Worm (Caenorhabditis elegans) whole organism, midembryonic: ENCODE results near the gene cima-1.

Experiments
- T22C8.4 ChIP-seq: fragments of 200-800 bp; sonication (Bioruptor generic); IDR thresholded peaks from 2 replicates; pipeline ENCODE4 v1.3.6; 2022; ENCODE audit warnings: missing genetic modification characterization, missing compliant biosample characterization
- cog-1 ChIP-seq: sonication (generic microtip); optimal IDR thresholded peaks from 2 replicates; lab custom pipeline; 2016; ENCODE audit warnings: missing genetic modification characterization, missing compliant biosample characterization
- flt-1 ChIP-seq: fragments of 200-800 bp; sonication (Bioruptor generic); IDR thresholded peaks from 2 replicates; pipeline ENCODE4 v1.3.6; 2022; ENCODE audit warnings: missing genetic modification characterization, missing compliant biosample characterization
- klf-2 ChIP-seq: fragments of 200-800 bp; sonication (Bioruptor generic); conservative IDR thresholded peaks from 2 replicates; pipeline ENCODE4 v1.3.6; 2022; ENCODE audit warnings: missing genetic modification reagents, missing genetic modification characterization, missing compliant biosample characterization
- med-1 ChIP-seq: sonication (generic microtip); optimal IDR thresholded peaks from 2 replicates; lab custom pipeline; 2017; ENCODE audit warnings: missing genetic modification characterization, mild to moderate bottlenecking, missing compliant biosample characterization, antibody characterized with exemption, missing genetic modification reagents; ENCODE audit not compliant: insufficient read depth
- ref-1 ChIP-seq: fragments of 200-800 bp; sonication (Bioruptor generic); conservative IDR thresholded peaks from 2 replicates; pipeline ENCODE4 v1.3.6; 2022; ENCODE audit warnings: missing genetic modification reagents, missing genetic modification characterization, missing compliant biosample characterization
- tab-1 ChIP-seq: fragments of 200-800 bp; sonication (Bioruptor generic); IDR thresholded peaks from 2 replicates; pipeline ENCODE4 v1.3.6; 2022; ENCODE audit warnings: missing genetic modification characterization, missing compliant biosample characterization
- ztf-23 ChIP-seq: fragments of 200-800 bp; sonication (Bioruptor generic); IDR thresholded peaks from 2 replicates; pipeline ENCODE4 v1.3.6; 2022; ENCODE audit warnings: missing genetic modification reagents, missing genetic modification characterization, missing compliant biosample characterization
- ztf-29 ChIP-seq: fragments of 200-800 bp; sonication (Bioruptor generic); IDR thresholded peaks from 2 replicates; pipeline ENCODE4 v1.3.6; 2022; ENCODE audit warnings: missing genetic modification reagents, missing genetic modification characterization, missing compliant biosample characterization

- TF ChIP-seq flt-1 (GFP tag; lab: Robert Waterston, UW) (no peak), ztf-29 (GFP tag; lab: Robert Waterston, UW) (no peak), tab-1 (no peak), klf-2 (GFP tag; lab: Robert Waterston, UW) (no peak), med-1 (no peak), ref-1 (GFP tag; lab: Robert Waterston, UW) (no peak), T22C8.4 (GFP tag; lab: Robert Waterston, UW) (no peak), ztf-23 (GFP tag; lab: Robert Waterston, UW) (no peak), cog-1 (no peak)
These were observed 5.1 kb upstream of the cima-1 start, which contains the start of gene hmg-5 for ce11 chrIV:7646119-7646518.
